Fruit fly (Drosophila melanogaster) whole organism, embryonic: Measurements from ENCODE around the gene pHCl-2.

Experiments
- CG10267 ChIP-seq: fragments of 200-800 bp; sonication (Bioruptor generic); optimal IDR thresholded peaks from 2 replicates; lab custom pipeline; 2018; ENCODE audit warnings: missing biosample characterization, mild to moderate bottlenecking, missing genetic modification characterization, moderate library complexity
- CG11504 ChIP-seq: fragments of 200-800 bp; sonication (Bioruptor generic); optimal IDR thresholded peaks from 3 replicates; lab custom pipeline; 2019; ENCODE audit warnings: missing biosample characterization, mild to moderate bottlenecking, missing genetic modification characterization, moderate library complexity
- CG11696 ChIP-seq: fragments of 200-800 bp; sonication (Bioruptor generic); IDR thresholded peaks from 2 replicates; pipeline ENCODE4 v1.3.6; 2022; ENCODE audit warnings: missing biosample characterization, missing genetic modification characterization
- CG12299 ChIP-seq: fragments of 200-800 bp; sonication (Bioruptor generic); optimal IDR thresholded peaks from 2 replicates; lab custom pipeline; 2018; ENCODE audit warnings: missing biosample characterization, mild to moderate bottlenecking, missing genetic modification characterization
- CG12744 ChIP-seq: fragments of 200-800 bp; sonication (Bioruptor generic); optimal IDR thresholded peaks from 2 replicates; lab custom pipeline; 2016; ENCODE audit warnings: missing biosample characterization, missing genetic modification characterization
- CG1529 ChIP-seq: fragments of 200-800 bp; sonication (Bioruptor generic); optimal IDR thresholded peaks from 3 replicates; lab custom pipeline; 2018; ENCODE audit warnings: missing biosample characterization, missing genetic modification characterization
- CG15601 ChIP-seq: fragments of 200-800 bp; sonication (Bioruptor generic); optimal IDR thresholded peaks from 3 replicates; lab custom pipeline; 2019; ENCODE audit warnings: missing biosample characterization, mild to moderate bottlenecking, missing genetic modification characterization, moderate library complexity
- CG17612 ChIP-seq: fragments of 200-800 bp; sonication (Bioruptor generic); IDR thresholded peaks from 2 replicates; pipeline ENCODE4 v1.3.6; 2022; ENCODE audit warnings: missing biosample characterization, missing genetic modification characterization
- CG17802 ChIP-seq: fragments of 200-800 bp; sonication (Bioruptor generic); optimal IDR thresholded peaks from 2 replicates; lab custom pipeline; 2018; ENCODE audit warnings: missing biosample characterization, mild to moderate bottlenecking, missing genetic modification characterization, moderate library complexity
- CG17829 ChIP-seq: fragments of 200-800 bp; optimal IDR thresholded peaks from 2 replicates; lab custom pipeline; 2019; ENCODE audit warnings: missing biosample characterization, mild to moderate bottlenecking, missing genetic modification characterization, moderate library complexity
- CG18619 ChIP-seq: fragments of 200-800 bp; sonication (Bioruptor generic); optimal IDR thresholded peaks from 3 replicates; lab custom pipeline; 2017; ENCODE audit warnings: missing biosample characterization, mild to moderate bottlenecking, missing genetic modification characterization
- CG2202 ChIP-seq: fragments of 200-800 bp; sonication (Bioruptor generic); optimal IDR thresholded peaks from 2 replicates; lab custom pipeline; 2018; ENCODE audit warnings: missing biosample characterization, mild to moderate bottlenecking, missing genetic modification characterization
- CG6272 ChIP-seq: fragments of 200-800 bp; sonication (Bioruptor generic); IDR thresholded peaks from 2 replicates; pipeline ENCODE4 v1.3.6; 2022; ENCODE audit warnings: missing biosample characterization, missing genetic modification characterization
- CG6683 ChIP-seq: fragments of 200-800 bp; sonication (Bioruptor generic); optimal IDR thresholded peaks from 2 replicates; lab custom pipeline; 2017; ENCODE audit warnings: missing biosample characterization, mild to moderate bottlenecking, missing genetic modification characterization, missing genetic modification reagents
- CG8924 ChIP-seq: fragments of 200-800 bp; optimal IDR thresholded peaks from 3 replicates; lab custom pipeline; 2019; ENCODE audit warnings: missing biosample characterization, mild to moderate bottlenecking, missing genetic modification characterization, moderate library complexity
- Dbx ChIP-seq: fragments of 200-800 bp; sonication (Bioruptor generic); IDR thresholded peaks from 3 replicates; pipeline ENCODE4 v1.3.6; 2022; ENCODE audit warnings: missing biosample characterization, missing genetic modification characterization
- Dek ChIP-seq: fragments of 200-800 bp; sonication (Bioruptor generic); optimal IDR thresholded peaks from 3 replicates; lab custom pipeline; 2019; ENCODE audit warnings: missing biosample characterization, mild to moderate bottlenecking, missing genetic modification characterization, moderate library complexity
- Dip2 ChIP-seq: fragments of 200-800 bp; sonication (Bioruptor generic); IDR thresholded peaks from 2 replicates; pipeline ENCODE4 v1.3.6; 2022; ENCODE audit warnings: missing biosample characterization, missing genetic modification characterization
- Gug ChIP-seq: fragments of 200-800 bp; sonication (Bioruptor generic); IDR thresholded peaks from 4 replicates; pipeline ENCODE4 v1.3.6; 2022; ENCODE audit warnings: missing biosample characterization, missing genetic modification characterization
- Hmr ChIP-seq: fragments of 200-800 bp; sonication (Bioruptor generic); optimal IDR thresholded peaks from 3 replicates; lab custom pipeline; 2017; ENCODE audit warnings: mild to moderate bottlenecking, missing biosample characterization, missing genetic modification reagents, missing genetic modification characterization
- Max ChIP-seq: fragments of 200-800 bp; sonication (Bioruptor generic); optimal IDR thresholded peaks from 2 replicates; lab custom pipeline; 2016; ENCODE audit warnings: missing biosample characterization, mild to moderate bottlenecking, missing genetic modification characterization
- Ssrp ChIP-seq: fragments of 200-800 bp; sonication (Bioruptor generic); optimal IDR thresholded peaks from 2 replicates; lab custom pipeline; 2018; ENCODE audit warnings: missing biosample characterization, mild to moderate bottlenecking, missing genetic modification characterization, moderate library complexity
- TFAM ChIP-seq: fragments of 200-800 bp; sonication (Bioruptor generic); optimal IDR thresholded peaks from 2 replicates; lab custom pipeline; 2017; ENCODE audit warnings: missing biosample characterization, missing genetic modification characterization, inconsistent platforms
- Taf1 ChIP-seq: fragments of 200-800 bp; sonication (Bioruptor generic); IDR thresholded peaks from 2 replicates; pipeline ENCODE4 v1.3.6; 2022; ENCODE audit warnings: missing biosample characterization, missing genetic modification characterization
- Usf ChIP-seq: fragments of 200-800 bp; sonication (Bioruptor generic); optimal IDR thresholded peaks from 2 replicates; lab custom pipeline; 2017; ENCODE audit warnings: missing genotype, missing biosample characterization, missing genetic modification characterization
- YL-1 ChIP-seq: fragments of 200-800 bp; sonication (Bioruptor generic); optimal IDR thresholded peaks from 3 replicates; lab custom pipeline; 2017; ENCODE audit warnings: missing biosample characterization, mild to moderate bottlenecking, missing genetic modification characterization
- al ChIP-seq: fragments of 200-800 bp; sonication (Bioruptor generic); IDR thresholded peaks from 2 replicates; pipeline ENCODE4 v1.3.6; 2022; ENCODE audit warnings: missing biosample characterization, missing genetic modification characterization
- ap ChIP-seq: fragments of 200-800 bp; sonication (Bioruptor generic); IDR thresholded peaks from 2 replicates; pipeline ENCODE4 v1.3.6; 2022; ENCODE audit warnings: missing biosample characterization, missing genetic modification characterization
- cato ChIP-seq: fragments of 200-800 bp; sonication (Bioruptor generic); optimal IDR thresholded peaks from 2 replicates; lab custom pipeline; 2016; ENCODE audit warnings: missing biosample characterization, missing genetic modification characterization, borderline replicate concordance
- chif ChIP-seq, 2 experiments: fragments of 200-800 bp; sonication (Bioruptor generic); optimal IDR thresholded peaks; 3 replicates each; lab custom pipeline; 2016; ENCODE audit warnings: missing biosample characterization in 2 of 2, missing genetic modification characterization in 2 of 2
- crol ChIP-seq: fragments of 200-800 bp; sonication (Bioruptor generic); IDR thresholded peaks from 2 replicates; pipeline ENCODE4 v1.3.6; 2022; ENCODE audit warnings: missing biosample characterization, missing genetic modification characterization
- crp ChIP-seq, 2 experiments: fragments of 200-800 bp; sonication (Bioruptor generic); optimal IDR thresholded peaks; 2 replicates in 1 of 2; 3 replicates in 1 of 2; lab custom pipeline; 2017; ENCODE audit warnings: missing biosample characterization in 2 of 2, missing genetic modification characterization in 2 of 2, mild to moderate bottlenecking in 1 of 2, moderate library complexity in 1 of 2
- dati ChIP-seq: fragments of 200-800 bp; sonication (Bioruptor generic); IDR thresholded peaks from 2 replicates; pipeline ENCODE4 v1.3.6; 2022; ENCODE audit warnings: missing biosample characterization, missing genetic modification characterization
- emc ChIP-seq: fragments of 200-800 bp; sonication (Bioruptor generic); optimal IDR thresholded peaks from 2 replicates; lab custom pipeline; 2016; ENCODE audit warnings: missing biosample characterization, missing genetic modification characterization
- esg ChIP-seq: fragments of 200-800 bp; sonication (Bioruptor generic); conservative IDR thresholded peaks from 2 replicates; pipeline ENCODE4 v1.3.6; 2022; ENCODE audit warnings: missing biosample characterization, missing genetic modification characterization
- fd96Cb ChIP-seq: fragments of 200-800 bp; sonication (Bioruptor generic); optimal IDR thresholded peaks from 2 replicates; lab custom pipeline; 2018; ENCODE audit warnings: missing biosample characterization, mild to moderate bottlenecking, missing genetic modification characterization, moderate library complexity
- ftz-f1 ChIP-seq: fragments of 200-800 bp; sonication (Bioruptor generic); optimal IDR thresholded peaks from 2 replicates; lab custom pipeline; 2016; ENCODE audit warnings: missing biosample characterization, missing genetic modification characterization
- fu2 ChIP-seq: fragments of 200-800 bp; sonication (Bioruptor generic); optimal IDR thresholded peaks from 2 replicates; lab custom pipeline; 2016; ENCODE audit warnings: missing biosample characterization, missing genetic modification characterization
- inv ChIP-seq: fragments of 200-800 bp; sonication (Bioruptor generic); IDR thresholded peaks from 2 replicates; pipeline ENCODE4 v1.3.6; 2022; ENCODE audit warnings: missing biosample characterization, missing genetic modification characterization; ENCODE audit not compliant: partially characterized antibody
- onecut ChIP-seq: fragments of 200-800 bp; sonication (Bioruptor generic); IDR thresholded peaks from 2 replicates; pipeline ENCODE4 v1.3.6; 2022; ENCODE audit warnings: missing biosample characterization, missing genetic modification characterization
- peb ChIP-seq: fragments of 200-800 bp; sonication (Bioruptor generic); IDR thresholded peaks from 2 replicates; pipeline ENCODE4 v1.3.6; 2022; ENCODE audit warnings: missing biosample characterization, missing genetic modification characterization
- phol ChIP-seq: fragments of 200-800 bp; sonication (Bioruptor generic); optimal IDR thresholded peaks from 3 replicates; lab custom pipeline; 2018; ENCODE audit warnings: missing biosample characterization, mild to moderate bottlenecking, missing genetic modification characterization, moderate library complexity
- pita ChIP-seq: fragments of 200-800 bp; sonication (Bioruptor generic); optimal IDR thresholded peaks from 2 replicates; lab custom pipeline; 2017; ENCODE audit warnings: missing biosample characterization, mild to moderate bottlenecking, missing genetic modification characterization
- prd ChIP-seq, 3 experiments: fragments of >200 bp in 2 of 3; fragments of 200-800 bp in 1 of 3; sonication (Bioruptor generic) in 1 of 3; optimal IDR thresholded peaks in 2 of 3; IDR thresholded peaks in 1 of 3; 2 replicates in 2 of 3; 3 replicates in 1 of 3; pipeline versions ENCODE4 v1.3.6 to Lab custom; 2017 to 2022; ENCODE audit warnings: missing biosample characterization in 1 of 3, missing genetic modification characterization in 1 of 3
- ranshi ChIP-seq: fragments of 200-800 bp; sonication (Bioruptor generic); IDR thresholded peaks from 2 replicates; pipeline ENCODE4 v1.3.6; 2022; ENCODE audit warnings: missing biosample characterization, missing genetic modification characterization
- row ChIP-seq: fragments of 200-800 bp; sonication (Bioruptor generic); IDR thresholded peaks from 3 replicates; pipeline ENCODE4 v1.3.6; 2022; ENCODE audit warnings: missing biosample characterization, missing genetic modification characterization
- sqz ChIP-seq: fragments of 200-800 bp; sonication (Bioruptor generic); optimal IDR thresholded peaks from 3 replicates; lab custom pipeline; 2018; ENCODE audit warnings: missing biosample characterization, mild to moderate bottlenecking, missing genetic modification characterization
- unc-4 ChIP-seq: fragments of 200-800 bp; sonication (Bioruptor generic); IDR thresholded peaks from 2 replicates; pipeline ENCODE4 v1.3.6; 2022; ENCODE audit warnings: missing biosample characterization, missing genetic modification characterization; ENCODE audit not compliant: partially characterized antibody

The pHCl-2 gene

dm6 chr3R:31252093-31252962 is 52.9 kb downstream of the pHCl-2 start, which contains the start of the genes qless and mRpL32 (continued):
- TF ChIP-seq CG1529 (GFP tag; lab: Kevin White, UChicago): no peak
- TF ChIP-seq chif (GFP tag; optimal IDR thresholded peaks at IDR 0.05; lab: Kevin White, UChicago): peak; percentile 24 to 41
- no peak for TF ChIP-seq CG11504 (tag; lab: Kevin White, UChicago)
- TF ChIP-seq Max (GFP tag; lab: Kevin White, UChicago): peak; percentile 76
- peak; percentile 59 for TF ChIP-seq fu2 (GFP tag; lab: Kevin White, UChicago)
- peak; percentile 70 for TF ChIP-seq dati (GFP tag; lab: Robert Waterston, UW)
- TF ChIP-seq ap (GFP tag; lab: Robert Waterston, UW): no peak
- no peak for TF ChIP-seq pita
- peak; percentile 41; the same call in 1 of the 2 replicates for TF ChIP-seq CG17612 (GFP tag; lab: Robert Waterston, UW)
- no peak for TF ChIP-seq Ssrp (tag; lab: Kevin White, UChicago)
- TF ChIP-seq peb (GFP tag; lab: Robert Waterston, UW): peak; percentile 85
- peak; percentile 75 for TF ChIP-seq row (GFP tag; lab: Robert Waterston, UW)
- peak; percentile 7 for TF ChIP-seq fd96Cb (tag; lab: Kevin White, UChicago)
- no peak for TF ChIP-seq CG15601
- TF ChIP-seq CG6272 (GFP tag; lab: Robert Waterston, UW): peak; percentile 79
- TF ChIP-seq inv (GFP tag; lab: Robert Waterston, UW): peak; percentile 30; the same call in 1 of the 2 replicates
- TF ChIP-seq Dek: no peak
- peak; percentile 83 for TF ChIP-seq unc-4 (GFP tag; lab: Robert Waterston, UW)
- TF ChIP-seq Dbx (GFP tag; lab: Robert Waterston, UW): peak; percentile 79
- peak; percentile 72 for TF ChIP-seq emc (GFP tag; lab: Kevin White, UChicago)
- TF ChIP-seq crol (GFP tag; lab: Robert Waterston, UW): no peak
- TF ChIP-seq ftz-f1: no peak
- no peak for TF ChIP-seq CG12299 (tag; lab: Kevin White, UChicago)
- no peak for TF ChIP-seq CG2202 (tag; lab: Kevin White, UChicago)
- no peak for TF ChIP-seq prd (optimal IDR thresholded peaks at IDR 0.05; lab: Kevin White, UChicago)
- peak; percentile 94 for TF ChIP-seq prd (GFP tag; IDR thresholded peaks at IDR 0.05; lab: Robert Waterston, UW)
- TF ChIP-seq CG17802 (tag; lab: Kevin White, UChicago): no peak
- TF ChIP-seq CG11696 (GFP tag; lab: Robert Waterston, UW): peak; percentile 50; the same call in 1 of the 2 replicates
- TF ChIP-seq CG12744: no peak
- no peak for TF ChIP-seq Usf (GFP tag; lab: Kevin White, UChicago)
- peak; percentile 40 for TF ChIP-seq CG8924 (tag; lab: Kevin White, UChicago)
- peak; percentile 79 for TF ChIP-seq Taf1 (GFP tag; lab: Robert Waterston, UW)
- peak; percentile 0 for TF ChIP-seq TFAM (GFP tag; lab: Kevin White, UChicago)
- peak; percentile 60; the same call in 3 of the 4 replicates for TF ChIP-seq Gug
- TF ChIP-seq CG18619 (GFP tag; lab: Kevin White, UChicago): no peak
- TF ChIP-seq Hmr (GFP tag; lab: Kevin White, UChicago): no peak
- TF ChIP-seq cato (GFP tag; lab: Kevin White, UChicago): no peak
- TF ChIP-seq CG17829: peak; percentile 87
- peak; percentile 74 for TF ChIP-seq phol
- peak; percentile 40 for TF ChIP-seq YL-1 (GFP tag; lab: Kevin White, UChicago)
- peak; percentile 51 for TF ChIP-seq CG10267 (tag; lab: Kevin White, UChicago)
- peak; percentile 94 to 99 for TF ChIP-seq crp (GFP tag; optimal IDR thresholded peaks at IDR 0.05; lab: Kevin White, UChicago)
- peak; percentile 15; the same call in 1 of the 2 replicates for TF ChIP-seq onecut (GFP tag; lab: Robert Waterston, UW)
- no peak for TF ChIP-seq CG6683 (GFP tag; lab: Kevin White, UChicago)
- no peak for TF ChIP-seq esg (GFP tag; lab: Robert Waterston, UW)
- peak; percentile 29; the same call in 1 of the 2 replicates for TF ChIP-seq Dip2 (GFP tag; lab: Robert Waterston, UW)
- TF ChIP-seq sqz (GFP tag; lab: Kevin White, UChicago): no peak
- TF ChIP-seq ranshi (GFP tag; lab: Robert Waterston, UW): 0 out of 2 replicates have a peak, but pooled peaks have one; percentile 41
- TF ChIP-seq al (GFP tag; lab: Robert Waterston, UW): peak; percentile 85
